Worm (Caenorhabditis elegans) whole organism, young adult: ENCODE data around the gene Y50D4B.1.

Source experiments
- B0019.2 ChIP-seq: fragments of 200-800 bp; sonication (Bioruptor generic); conservative IDR thresholded peaks from 2 replicates; pipeline ENCODE4 v1.3.6; 2022; ENCODE audit warnings: missing genetic modification reagents, missing genetic modification characterization, missing compliant biosample characterization
- F10E7.11 ChIP-seq: sonication (generic microtip); optimal IDR thresholded peaks from 2 replicates; lab custom pipeline; 2017; ENCODE audit warnings: mild to moderate bottlenecking, missing genetic modification characterization, moderate library complexity, missing compliant biosample characterization
- F55B11.4 ChIP-seq: sonication (generic microtip); optimal IDR thresholded peaks from 2 replicates; lab custom pipeline; 2016; ENCODE audit warnings: missing compliant biosample characterization, missing genetic modification characterization, borderline replicate concordance; ENCODE audit not compliant: insufficient read depth
- egl-44 ChIP-seq: fragments of 200-800 bp; sonication (Bioruptor generic); IDR thresholded peaks from 2 replicates; pipeline ENCODE4 v1.3.6; 2022; ENCODE audit warnings: missing genetic modification reagents, missing genetic modification characterization, missing compliant biosample characterization
- hmg-1.2 ChIP-seq: fragments of 200-800 bp; sonication (Bioruptor generic); IDR thresholded peaks from 2 replicates; pipeline ENCODE4 v1.3.6; 2022; ENCODE audit warnings: missing genetic modification reagents, missing genetic modification characterization, missing compliant biosample characterization
- lin-26 ChIP-seq: fragments of 200-800 bp; sonication (Bioruptor generic); IDR thresholded peaks from 2 replicates; pipeline ENCODE4 v1.3.6; 2022; ENCODE audit warnings: missing genetic modification reagents, missing genetic modification characterization, missing compliant biosample characterization
- nfya-2 ChIP-seq: fragments of 200-800 bp; sonication (Bioruptor generic); IDR thresholded peaks from 2 replicates; pipeline ENCODE4 v1.3.6; 2022; ENCODE audit warnings: missing genetic modification reagents, missing genetic modification characterization, missing compliant biosample characterization
- nfyb-1 ChIP-seq: fragments of 200-800 bp; sonication (Bioruptor generic); IDR thresholded peaks from 2 replicates; pipeline ENCODE4 v1.3.6; 2022; ENCODE audit warnings: missing genetic modification reagents, missing genetic modification characterization, missing compliant biosample characterization
- nhr-27 ChIP-seq: fragments of 200-800 bp; sonication (Bioruptor generic); optimal IDR thresholded peaks from 2 replicates; lab custom pipeline; 2018; ENCODE audit warnings: mild to moderate bottlenecking, missing genetic modification characterization, moderate library complexity, missing compliant biosample characterization
- rec-8 ChIP-seq, 2 experiments: sonication (generic microtip); optimal IDR thresholded peaks; 2 replicates each; lab custom pipeline; 2016; ENCODE audit warnings: mild to moderate bottlenecking in 2 of 2, missing genetic modification characterization in 2 of 2, missing genetic modification reagents in 2 of 2, missing genotype in 2 of 2, missing biosample characterization in 1 of 2, missing compliant biosample characterization in 1 of 2, moderate library complexity in 1 of 2
- unc-130 ChIP-seq: sonication (generic microtip); optimal IDR thresholded peaks from 2 replicates; lab custom pipeline; 2016; ENCODE audit warnings: missing genetic modification reagents, missing genetic modification characterization, missing compliant biosample characterization
- unc-62 ChIP-seq: fragments of 150-350 bp; optimal IDR thresholded peaks from 2 replicates; lab custom pipeline; 2014; ENCODE audit warnings: missing biosample characterization, missing genetic modification reagents, missing genetic modification characterization

DNA sequence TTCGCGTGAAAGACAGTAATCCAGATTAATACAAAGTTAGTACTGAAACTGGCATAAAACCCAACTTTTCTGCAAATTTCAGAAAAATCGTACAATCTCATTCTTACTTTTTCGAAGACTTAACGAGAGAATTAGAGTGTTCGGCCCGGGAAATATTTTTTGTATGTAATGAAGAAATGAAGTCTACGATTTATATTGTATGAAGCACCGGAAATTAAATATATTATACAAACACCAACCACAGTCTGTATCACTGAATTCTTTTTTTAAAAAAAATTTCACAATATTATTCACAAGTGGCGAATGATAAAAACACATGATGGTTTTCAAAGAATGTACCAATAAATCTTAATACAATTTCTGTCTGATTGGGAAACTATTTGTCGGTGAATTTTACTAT is 48.3 kb upstream of the Y50D4B.1 start, which contains the start of gene str-67:
- no peak for TF ChIP-seq rec-8 (tag; optimal IDR thresholded peaks at IDR 0.05; lab: Kevin White, UChicago)
- no peak for TF ChIP-seq hmg-1.2 (GFP tag; lab: Robert Waterston, UW)
- no peak for TF ChIP-seq egl-44 (GFP tag; lab: Robert Waterston, UW)
- no peak for TF ChIP-seq unc-130 (GFP tag; lab: Kevin White, UChicago)
- no peak for TF ChIP-seq nfya-2
- TF ChIP-seq F55B11.4 (tag; lab: Kevin White, UChicago) = no peak
- no peak for TF ChIP-seq nhr-27 (tag; lab: Kevin White, UChicago)
- no peak for TF ChIP-seq F10E7.11 (tag; lab: Kevin White, UChicago)
- TF ChIP-seq lin-26 (GFP tag; lab: Robert Waterston, UW) = no peak
- TF ChIP-seq B0019.2 (GFP tag; lab: Robert Waterston, UW) = no peak
- TF ChIP-seq unc-62 (GFP tag; lab: Kevin White, UChicago) = no peak
- no peak for TF ChIP-seq nfyb-1 (GFP tag; lab: Robert Waterston, UW)
